Worm (Caenorhabditis elegans) whole organism, L4/young adult: ENCODE measurements around the gene T08G5.3.

Experiments
- W03F9.2 ChIP-seq: fragments of 150-350 bp; optimal IDR thresholded peaks from 2 replicates; lab custom pipeline; 2014; ENCODE audit warnings: missing biosample characterization, missing genetic modification characterization
- dao-5 ChIP-seq: sonication (generic microtip); optimal IDR thresholded peaks from 2 replicates; lab custom pipeline; 2016; ENCODE audit warnings: missing genotype, missing genetic modification characterization, moderate library complexity, missing compliant biosample characterization
- him-1 ChIP-seq: sonication (generic microtip); optimal IDR thresholded peaks from 2 replicates; lab custom pipeline; 2016; ENCODE audit warnings: missing genotype, missing genetic modification reagents, missing genetic modification characterization, missing compliant biosample characterization

- TF ChIP-seq W03F9.2 (tag; lab: Kevin White, UChicago) (no peak), dao-5 (no peak), him-1 (tag; lab: Kevin White, UChicago) (peak; percentile 50)
Observed at ce11 chrV:14006819-14007218, 20.5 kb downstream of the T08G5.3 start.
